Worm (Caenorhabditis elegans): ENCODE measurements around the gene lec-3.

DNA sequence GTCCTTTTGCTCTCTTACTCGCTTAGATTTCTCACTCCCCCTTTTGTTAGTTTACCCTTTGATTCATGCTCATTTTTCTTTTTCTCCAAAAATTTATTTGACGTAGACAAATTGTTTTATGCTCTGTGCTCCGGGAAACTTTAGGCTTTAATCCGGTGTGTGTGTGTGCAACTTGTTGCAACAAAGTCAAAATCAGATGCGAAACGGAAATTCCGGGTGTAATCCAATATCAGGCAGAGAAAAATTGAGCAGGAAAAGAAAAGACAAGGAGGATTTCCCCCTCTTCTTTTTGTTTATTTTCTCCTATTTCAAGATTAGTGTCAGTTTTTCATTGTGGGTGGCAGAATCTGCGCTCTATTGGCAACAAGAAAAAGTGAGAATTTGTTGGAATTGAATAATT, 1.6 kb downstream of the lec-3 start:
- TF ChIP-seq cog-1 (tag; optimal IDR thresholded peaks at IDR 0.05) (no peak), flt-1 (GFP tag; IDR thresholded peaks at IDR 0.05) (no peak), ztf-23 (GFP tag; IDR thresholded peaks at IDR 0.05) (no peak), med-1 (GFP tag; optimal IDR thresholded peaks at IDR 0.05; ENCODE audit: insufficient read depth) (no peak), ref-1 (GFP tag; conservative IDR thresholded peaks at IDR 0.05) (no peak), ztf-29 (GFP tag; IDR thresholded peaks at IDR 0.05) (no peak), T22C8.4 (GFP tag; IDR thresholded peaks at IDR 0.05) (no peak), tab-1 (GFP tag; IDR thresholded peaks at IDR 0.05) (no peak)
